Worm (Caenorhabditis elegans) whole organism, L3 larva: Measurements from ENCODE around the gene col-89.
A peak's percentile ranks its signal among the peaks of the same experiment; 100 is the strongest.

Source experiments
- ZK546.5 ChIP-seq: sonication (generic microtip); optimal IDR thresholded peaks from 2 replicates; lab custom pipeline; 2017; ENCODE audit warnings: missing biosample characterization, missing genetic modification characterization
- ceh-9 ChIP-seq: sonication (generic microtip); optimal IDR thresholded peaks from 2 replicates; lab custom pipeline; 2018; ENCODE audit warnings: missing biosample characterization, missing genetic modification characterization
- elt-1 ChIP-seq: fragments of 150-350 bp; optimal IDR thresholded peaks from 2 replicates; lab custom pipeline; 2014; ENCODE audit warnings: missing biosample characterization, missing genetic modification characterization
- elt-2 ChIP-seq: sonication (generic microtip); optimal IDR thresholded peaks from 2 replicates; lab custom pipeline; 2016; ENCODE audit warnings: missing genetic modification reagents, mild to moderate bottlenecking, missing genetic modification characterization, missing compliant biosample characterization
- nhr-77 ChIP-seq: fragments of 150-350 bp; optimal IDR thresholded peaks from 2 replicates; lab custom pipeline; 2014; ENCODE audit warnings: missing biosample characterization, missing genetic modification characterization
- pha-4 ChIP-seq: fragments of 150-350 bp; optimal IDR thresholded peaks from 2 replicates; lab custom pipeline; 2014; ENCODE audit warnings: missing biosample characterization, missing genetic modification reagents, missing genetic modification characterization
- sea-2 ChIP-seq: fragments of 150-350 bp; sonication (generic microtip); optimal IDR thresholded peaks from 4 replicates; lab custom pipeline; 2014; ENCODE audit warnings: missing biosample characterization, missing genetic modification reagents, missing genetic modification characterization
- zag-1 ChIP-seq: fragments of 150-350 bp; optimal IDR thresholded peaks from 2 replicates; lab custom pipeline; 2014; ENCODE audit warnings: missing biosample characterization, missing genetic modification characterization
- ztf-11 ChIP-seq: fragments of 150-350 bp; optimal IDR thresholded peaks from 2 replicates; lab custom pipeline; 2014; ENCODE audit warnings: missing biosample characterization, missing genetic modification characterization

DNA sequence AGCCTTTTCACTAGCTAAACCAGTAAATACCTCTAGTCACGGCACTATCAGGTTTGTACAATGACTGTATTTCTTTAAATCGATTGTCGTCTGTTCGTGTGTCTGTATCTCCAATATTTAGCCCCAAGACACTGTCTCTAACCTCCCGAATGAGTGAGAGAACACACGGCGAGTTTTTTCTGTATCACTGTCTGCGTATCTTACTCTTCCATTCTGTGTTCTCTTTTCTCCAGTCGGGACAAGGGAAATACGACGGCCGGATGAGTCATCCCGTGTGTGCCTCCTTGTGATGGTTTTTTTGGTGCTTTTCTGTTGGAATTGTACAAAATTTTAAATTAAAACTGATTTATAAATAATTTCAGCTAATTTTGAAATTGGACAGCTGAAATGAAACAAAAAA is 48.1 kb downstream of the col-89 start:
- TF ChIP-seq ZK546.5 (tag; lab: Kevin White, UChicago): no peak
- TF ChIP-seq elt-1 (tag; lab: Kevin White, UChicago): no peak
- TF ChIP-seq elt-2 (tag; lab: Kevin White, UChicago): peak; percentile 58
- no peak for TF ChIP-seq zag-1 (tag; lab: Kevin White, UChicago)
- peak; percentile 66 for TF ChIP-seq nhr-77 (tag; lab: Kevin White, UChicago)
- TF ChIP-seq pha-4 (tag; lab: Kevin White, UChicago): peak; percentile 90
- no peak for TF ChIP-seq ceh-9
- no peak for TF ChIP-seq ztf-11 (tag; lab: Kevin White, UChicago)
- no peak for TF ChIP-seq sea-2 (GFP tag; lab: Kevin White, UChicago)
